Worm (Caenorhabditis elegans): ENCODE measurements around the gene clp-6.

ce11 chrIV:1391446-1391845 is 43.4 kb downstream of the clp-6 start:
- TF ChIP-seq W03F9.2 (tag; optimal IDR thresholded peaks at IDR 0.05) (no peak), dao-5 (tag; optimal IDR thresholded peaks at IDR 0.05) (no peak), him-1 (tag; optimal IDR thresholded peaks at IDR 0.05) (no peak)

All from whole organism, L4/young adult.